Fruit fly (Drosophila melanogaster): Measurements from ENCODE around the gene Adsl.

The Adsl gene

DNA sequence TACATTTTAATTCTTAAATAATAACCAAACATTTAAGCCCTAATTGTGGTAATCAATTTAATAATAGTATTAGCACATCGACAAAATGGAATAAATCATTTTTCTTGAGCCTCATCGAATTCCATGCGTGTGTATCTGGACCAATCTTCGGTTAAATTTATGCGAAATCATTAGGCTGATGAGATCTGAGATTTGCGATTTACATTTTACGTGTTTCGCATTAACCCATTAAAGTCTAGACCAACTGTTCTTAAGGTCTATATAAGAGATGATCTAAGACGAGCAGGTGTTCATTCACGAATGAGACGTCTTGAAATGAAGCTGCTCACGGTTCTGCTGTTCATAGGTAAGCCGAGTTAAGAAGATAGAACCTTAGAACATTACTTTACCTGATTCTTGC lies 10.6 kb upstream of the Adsl start, which contains the start of gene CG31268:
CG31268 (plus strand) TSS at position 301 of the 400 bp plus-strand sequence.
- no peak for TF ChIP-seq ttk (optimal IDR thresholded peaks at IDR 0.05)
- TF ChIP-seq h (optimal IDR thresholded peaks at IDR 0.05): no peak
- no peak for TF ChIP-seq Sin3A (optimal IDR thresholded peaks at IDR 0.05)
- no peak for TF ChIP-seq insv (optimal IDR thresholded peaks at IDR 0.05)

DNA sequence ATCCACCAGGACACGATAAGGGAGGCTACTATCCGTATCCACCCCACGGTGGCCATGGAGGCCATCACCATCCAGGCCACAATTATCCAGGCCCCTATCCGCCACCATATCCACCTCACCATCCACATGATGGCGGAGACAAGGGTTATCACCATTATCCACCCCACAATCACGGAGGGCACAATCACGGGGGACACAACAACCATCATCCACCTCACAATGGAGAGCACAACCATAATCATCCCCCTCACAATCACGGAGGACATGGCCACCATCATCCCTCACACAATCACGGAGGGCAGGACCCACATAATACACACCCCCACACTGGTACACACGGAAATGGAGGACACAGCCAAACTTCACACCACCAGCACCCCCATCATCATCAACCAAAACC lies 8.9 kb upstream of the Adsl start:
- no peak for TF ChIP-seq Myc (optimal IDR thresholded peaks at IDR 0.05)

DNA sequence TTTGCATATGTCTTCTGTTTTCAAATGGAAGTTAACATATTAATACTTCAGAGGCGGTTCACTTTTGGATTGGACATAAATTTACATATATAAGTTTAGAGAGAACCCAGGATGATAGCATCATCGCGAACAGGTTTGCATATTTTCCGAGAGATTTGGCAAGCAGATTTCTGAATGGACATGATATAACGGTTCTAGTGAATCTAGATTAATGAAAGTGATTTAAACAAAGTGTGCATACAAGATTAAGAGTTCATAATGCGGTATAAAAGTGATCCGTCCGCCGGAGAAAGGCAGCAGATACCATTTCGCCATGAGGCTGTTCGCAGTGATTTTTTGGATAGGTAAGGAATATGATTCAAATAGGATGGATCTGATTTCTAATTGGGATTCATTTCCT lies 7.5 kb upstream of the Adsl start, which contains the start of gene CG5225:
CG5225 (plus strand) TSS at position 301 of the 400 bp plus-strand sequence.
- no peak for TF ChIP-seq ttk (optimal IDR thresholded peaks at IDR 0.05)
- no peak for TF ChIP-seq Myc (optimal IDR thresholded peaks at IDR 0.05)
- TF ChIP-seq insv (optimal IDR thresholded peaks at IDR 0.05): no peak
- TF ChIP-seq h (optimal IDR thresholded peaks at IDR 0.05): no peak
- TF ChIP-seq Sin3A (optimal IDR thresholded peaks at IDR 0.05): no peak
- TF ChIP-seq psq (optimal IDR thresholded peaks at IDR 0.05): no peak

DNA sequence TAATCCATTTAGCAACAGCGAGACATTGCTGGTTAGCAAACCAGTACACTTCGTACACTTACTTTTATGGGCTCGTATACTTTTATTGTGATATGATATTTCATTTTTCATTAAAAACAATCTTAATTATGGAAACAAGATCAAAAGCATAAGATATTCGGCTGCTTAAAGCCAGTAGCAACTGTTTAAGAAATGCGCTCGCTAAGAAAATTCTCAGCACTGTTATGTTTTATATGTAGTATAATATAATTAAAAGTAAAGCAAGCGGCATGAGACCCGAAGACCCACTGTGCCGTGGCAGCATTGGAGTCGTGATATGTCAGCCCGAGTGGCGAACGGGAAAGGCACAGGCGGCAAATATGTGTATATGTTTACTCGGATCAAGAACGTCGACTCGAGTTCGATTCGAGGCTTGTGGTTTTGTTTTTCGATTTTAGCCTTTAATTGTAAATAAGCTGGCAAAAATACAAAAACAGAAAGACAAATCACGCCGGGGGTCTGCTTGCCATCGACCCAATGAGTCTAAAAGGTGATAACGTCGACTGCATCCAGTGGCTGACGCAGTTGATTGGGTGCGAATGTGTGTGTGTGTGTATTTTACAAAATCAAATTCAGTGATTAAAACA lies 1.9 kb downstream of the Adsl start:
- TF ChIP-seq Sin3A (optimal IDR thresholded peaks at IDR 0.05) (no peak), ttk (optimal IDR thresholded peaks at IDR 0.05) (no peak), Myc (optimal IDR thresholded peaks at IDR 0.05) (no peak), h (optimal IDR thresholded peaks at IDR 0.05) (no peak), insv (optimal IDR thresholded peaks at IDR 0.05) (no peak), psq (optimal IDR thresholded peaks at IDR 0.05) (no peak)

DNA sequence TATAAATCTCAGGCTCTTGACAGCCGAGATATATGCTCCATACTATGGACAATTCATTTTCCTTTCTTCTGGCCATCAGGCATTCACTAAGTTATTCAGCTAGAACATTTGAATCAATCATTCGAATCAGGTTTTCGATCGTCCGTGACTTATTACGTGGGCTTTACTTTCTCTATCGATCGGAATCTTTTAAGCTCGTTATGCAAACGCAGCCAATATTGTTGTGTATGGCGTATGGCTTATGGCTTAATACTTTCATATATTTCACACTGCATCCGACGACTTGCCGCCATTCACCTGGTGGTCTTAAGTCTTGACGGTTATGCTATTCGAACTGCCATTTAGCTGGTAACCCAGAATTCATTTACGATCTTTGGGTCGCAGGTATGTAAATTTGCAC lies 4.7 kb downstream of the Adsl start:
- TF ChIP-seq insv (optimal IDR thresholded peaks at IDR 0.05) (no peak), psq (optimal IDR thresholded peaks at IDR 0.05) (no peak), ttk (optimal IDR thresholded peaks at IDR 0.05) (no peak), h (optimal IDR thresholded peaks at IDR 0.05) (no peak), Myc (optimal IDR thresholded peaks at IDR 0.05) (no peak), Sin3A (optimal IDR thresholded peaks at IDR 0.05) (no peak)

DNA sequence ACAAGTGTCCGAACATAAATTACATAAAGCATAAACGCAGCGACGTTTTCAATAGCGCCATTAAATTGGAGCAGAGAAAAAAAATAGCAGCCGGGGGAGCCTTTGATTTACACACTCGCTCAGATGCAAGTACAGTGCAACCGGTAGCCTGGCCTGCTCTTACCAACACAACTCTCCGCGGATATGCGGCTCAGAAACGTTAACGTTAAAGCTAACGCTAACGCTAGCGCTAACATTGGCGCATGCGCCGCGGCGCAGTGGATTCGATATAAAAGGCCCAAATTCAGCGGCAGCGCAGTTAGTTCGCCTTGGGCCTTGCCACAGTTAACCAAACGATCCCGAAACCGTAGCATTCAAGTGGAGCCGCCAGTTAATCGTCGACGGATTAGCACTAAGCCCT lies 6.6 kb downstream of the Adsl start, which contains the start of gene Pxd:
Pxd (plus strand) TSS at position 301 of the 400 bp plus-strand sequence.
- TF ChIP-seq insv (optimal IDR thresholded peaks at IDR 0.05): no peak
- TF ChIP-seq psq (optimal IDR thresholded peaks at IDR 0.05): no peak
- TF ChIP-seq h (optimal IDR thresholded peaks at IDR 0.05): no peak

DNA sequence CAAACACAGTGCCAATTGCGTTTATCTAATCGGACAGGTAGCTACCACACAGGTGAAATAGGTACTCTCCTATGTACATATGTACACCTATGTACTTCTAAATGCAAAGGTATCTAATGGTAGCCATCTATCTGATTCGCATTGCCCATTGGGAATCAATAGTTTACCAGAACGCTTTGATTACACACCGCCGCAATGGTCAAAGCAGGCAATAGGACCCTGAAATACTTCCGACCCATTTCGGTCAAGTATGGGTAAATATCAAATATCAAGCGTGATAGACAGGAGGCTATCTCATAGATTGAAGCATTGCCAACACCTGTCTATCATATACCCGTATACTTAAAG lies 12.3 kb downstream of the Adsl start:
- TF ChIP-seq insv (optimal IDR thresholded peaks at IDR 0.05) (no peak), Myc (optimal IDR thresholded peaks at IDR 0.05) (no peak), ttk (optimal IDR thresholded peaks at IDR 0.05) (no peak), h (optimal IDR thresholded peaks at IDR 0.05) (no peak), psq (optimal IDR thresholded peaks at IDR 0.05) (no peak), Sin3A (optimal IDR thresholded peaks at IDR 0.05) (no peak)

DNA sequence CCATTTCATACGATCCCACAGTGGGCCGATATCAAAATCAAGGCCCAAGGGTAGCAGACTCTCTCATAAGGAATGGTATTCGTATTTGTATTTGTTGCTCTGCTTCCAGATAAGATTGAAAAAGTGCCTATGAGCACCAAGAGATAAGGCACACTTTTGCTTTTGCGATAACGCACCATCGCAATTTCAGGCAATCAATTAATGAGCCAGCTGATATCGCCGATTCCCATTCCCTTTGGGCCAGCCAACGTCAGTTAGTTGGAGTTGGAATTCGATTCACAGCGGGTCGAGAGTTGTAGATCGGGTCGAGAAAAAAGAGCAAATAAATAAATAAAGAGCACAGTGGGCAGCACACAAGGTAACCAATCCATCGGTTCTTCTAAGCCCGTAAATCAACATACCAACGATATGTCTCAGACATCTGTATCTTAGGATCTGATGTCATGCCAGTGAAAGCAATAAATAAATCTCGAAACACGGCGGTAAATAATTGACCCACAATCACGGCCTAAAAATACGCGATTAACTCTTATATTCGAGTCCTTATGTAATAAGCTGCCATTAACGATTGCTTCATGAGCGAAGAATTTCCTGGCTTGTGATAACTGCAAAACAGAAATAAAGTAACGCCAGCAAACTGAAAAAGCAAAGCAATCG lies 12.8 kb downstream of the Adsl start, which contains the start of gene CG8907:
CG8907 (plus strand) TSS at position 252 of the 657 bp plus-strand sequence.
- TF ChIP-seq h (optimal IDR thresholded peaks at IDR 0.05) (no peak), psq (optimal IDR thresholded peaks at IDR 0.05) (no peak), Sin3A (optimal IDR thresholded peaks at IDR 0.05) (no peak), ttk (optimal IDR thresholded peaks at IDR 0.05) (no peak), insv (optimal IDR thresholded peaks at IDR 0.05) (no peak), Myc (optimal IDR thresholded peaks at IDR 0.05) (no peak)

DNA sequence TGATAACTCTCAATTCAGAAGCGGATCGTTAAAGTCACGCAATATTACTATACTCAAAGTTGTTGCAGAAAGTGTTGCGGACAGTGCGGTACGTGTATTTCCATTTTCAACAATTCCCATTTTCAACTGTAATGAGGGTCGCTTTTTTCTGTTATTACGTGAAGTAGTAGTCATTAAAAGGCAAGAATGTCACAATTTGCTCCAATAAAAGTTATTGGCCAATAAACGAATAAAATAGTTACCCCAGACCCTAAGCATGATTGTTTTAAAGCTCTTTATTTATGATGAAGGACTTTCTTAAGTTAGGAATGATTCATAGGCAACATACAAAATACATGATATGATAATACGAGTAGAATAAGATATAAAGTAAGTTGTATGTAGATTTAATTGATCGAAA lies 13.6 kb downstream of the Adsl start:
- TF ChIP-seq insv (optimal IDR thresholded peaks at IDR 0.05): no peak
- TF ChIP-seq psq (optimal IDR thresholded peaks at IDR 0.05): no peak
- TF ChIP-seq ttk (optimal IDR thresholded peaks at IDR 0.05): no peak
- no peak for TF ChIP-seq Sin3A (optimal IDR thresholded peaks at IDR 0.05)
- TF ChIP-seq h (optimal IDR thresholded peaks at IDR 0.05): no peak
- TF ChIP-seq Myc (optimal IDR thresholded peaks at IDR 0.05): no peak

DNA sequence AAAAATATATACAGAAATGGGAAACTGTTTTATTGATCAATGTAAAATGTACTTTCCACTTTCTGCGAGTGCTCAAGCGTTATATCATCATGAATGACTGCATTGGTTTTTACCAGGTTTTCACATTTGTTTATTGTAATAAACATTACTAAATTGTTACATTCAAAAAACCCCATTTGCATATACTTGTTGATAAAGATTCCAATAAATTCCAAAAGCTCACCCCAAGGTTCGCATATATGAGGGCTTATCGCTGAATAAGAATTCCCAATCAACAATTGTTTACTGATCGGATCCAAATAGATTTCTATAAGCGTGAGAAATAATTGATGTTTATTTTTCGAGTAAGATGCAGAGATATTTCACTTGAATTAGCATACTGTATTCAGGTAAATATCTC lies 17.5 kb downstream of the Adsl start:
- TF ChIP-seq Myc (optimal IDR thresholded peaks at IDR 0.05) (no peak), psq (optimal IDR thresholded peaks at IDR 0.05) (no peak), h (optimal IDR thresholded peaks at IDR 0.05) (no peak)

DNA sequence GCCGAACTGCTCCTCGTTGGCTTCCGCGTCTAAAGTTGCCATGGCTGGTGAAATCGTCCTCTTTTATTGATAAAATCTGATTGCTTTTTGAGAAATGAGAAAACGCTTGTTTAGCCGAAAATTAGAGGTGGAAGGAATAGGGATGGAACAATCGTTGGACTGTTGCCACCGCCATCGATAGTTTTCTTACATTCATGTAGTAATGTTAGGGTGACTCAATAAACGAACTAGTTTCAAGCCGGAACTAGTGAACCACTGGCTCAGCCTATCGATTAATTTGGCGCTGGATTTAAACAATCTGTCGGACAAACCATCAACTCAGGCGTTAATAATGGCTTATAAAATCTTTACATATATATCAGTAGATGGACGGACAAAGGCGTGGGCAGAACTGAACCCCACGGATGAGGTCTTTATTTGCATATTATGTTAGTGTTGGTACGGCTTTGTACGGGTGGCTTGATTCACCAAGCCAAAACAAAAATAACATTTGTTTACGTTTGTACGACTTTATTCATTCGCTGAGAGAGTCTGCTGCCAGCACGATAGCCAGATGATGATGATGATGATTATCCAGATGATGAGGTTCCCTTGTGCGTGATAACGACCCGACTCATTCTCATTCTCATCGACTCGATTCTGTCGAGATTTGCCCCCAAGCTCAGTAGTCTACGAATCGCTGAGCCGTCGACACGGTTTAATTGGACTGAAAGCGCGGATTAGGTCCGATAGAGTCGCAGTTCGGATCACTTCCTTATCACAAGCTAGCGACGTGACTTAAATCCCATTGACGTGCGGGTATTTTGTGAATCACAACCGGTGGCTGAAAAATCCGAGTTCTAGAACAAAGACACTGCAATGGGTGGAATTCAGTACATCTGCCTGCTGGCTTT lies 18.5 kb downstream of the Adsl start, which contains the start of the genes Sf3a1 and Irc:
Sf3a1 (minus strand) TSS at position 138 of the 893 bp plus-strand sequence.
Irc (plus strand) TSS at position 658 of the 893 bp plus-strand sequence.
- TF ChIP-seq Myc (optimal IDR thresholded peaks at IDR 0.05): no peak
- TF ChIP-seq psq (optimal IDR thresholded peaks at IDR 0.05): no peak
- TF ChIP-seq insv (optimal IDR thresholded peaks at IDR 0.05): no peak
- TF ChIP-seq h (optimal IDR thresholded peaks at IDR 0.05): no peak
- no peak for TF ChIP-seq Sin3A (optimal IDR thresholded peaks at IDR 0.05)
- no peak for TF ChIP-seq ttk (optimal IDR thresholded peaks at IDR 0.05)
